Fruit fly (Drosophila melanogaster): ENCODE results near the gene b.

- TF ChIP-seq pan (optimal IDR thresholded peaks at IDR 0.05) (no peak), Dll (optimal IDR thresholded peaks at IDR 0.05) (no peak), CG8478 (optimal IDR thresholded peaks at IDR 0.05) (no peak)
These were observed 37.5 kb upstream of the b start, which contains the start of gene Eato for dm6 chr2L:13783264-13784154.
